Worm (Caenorhabditis elegans): ENCODE results near the gene E02H4.7.

The E02H4.7 gene

DNA sequence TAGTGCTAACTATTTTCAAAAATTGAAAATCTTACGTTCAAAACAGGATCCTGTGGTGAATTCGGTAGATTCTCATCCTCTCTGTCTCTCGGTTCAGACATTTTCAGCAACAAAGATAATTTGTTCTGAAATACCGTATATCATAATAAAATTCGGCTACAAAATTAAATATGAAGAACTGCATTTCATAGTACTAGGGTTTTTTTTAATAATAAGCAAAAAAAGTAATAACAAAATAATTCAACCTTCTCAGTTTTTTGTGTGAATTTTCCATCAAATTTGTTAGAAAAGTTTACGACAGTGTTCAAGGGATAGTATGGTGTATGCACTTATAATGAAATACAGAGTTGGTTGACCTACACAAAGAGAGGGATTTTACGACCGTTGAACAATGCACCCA is 32.9 kb upstream of the E02H4.7 start, which contains the start of gene K06G5.3:
TSS of gene K06G5.3 (minus strand) at position 101 of the 400 bp plus-strand sequence.
- no peak for TF ChIP-seq nhr-2 (tag; optimal IDR thresholded peaks at IDR 0.05)
- no peak for TF ChIP-seq nhr-12 (tag; optimal IDR thresholded peaks at IDR 0.05)
- TF ChIP-seq nhr-76 (tag; optimal IDR thresholded peaks at IDR 0.05), result no peak

ce11 chrX:14225273-14225672 is 30.8 kb upstream of the E02H4.7 start, which contains the start of gene cyp-13B2:
Gene cyp-13B2, plus strand, starts transcription at chrX:14225573.
- TF ChIP-seq lsy-2 (tag; optimal IDR thresholded peaks at IDR 0.05) (no peak), ceh-83 (GFP tag; optimal IDR thresholded peaks at IDR 0.05) (no peak), flh-1 (GFP tag; optimal IDR thresholded peaks at IDR 0.05) (no peak)

- TF ChIP-seq tbx-8 (GFP tag; optimal IDR thresholded peaks at IDR 0.05) (no peak), zip-8 (tag; optimal IDR thresholded peaks at IDR 0.05) (no peak), mls-2 (tag; optimal IDR thresholded peaks at IDR 0.05) (no peak), ceh-83 (GFP tag; optimal IDR thresholded peaks at IDR 0.05) (peak; percentile 66), ham-2 (GFP tag; optimal IDR thresholded peaks at IDR 0.05) (no peak), lsy-2 (tag; optimal IDR thresholded peaks at IDR 0.05) (no peak), nhr-12 (tag; optimal IDR thresholded peaks at IDR 0.05) (no peak), nhr-28 (tag; optimal IDR thresholded peaks at IDR 0.05) (no peak), cnd-1 (tag; optimal IDR thresholded peaks at IDR 0.05) (no peak), drap-1 (GFP tag; optimal IDR thresholded peaks at IDR 0.05) (no peak), M03D4.4 (tag; optimal IDR thresholded peaks at IDR 0.05) (peak; percentile 28), unc-39 (tag; optimal IDR thresholded peaks at IDR 0.05) (no peak)
Measured at ce11 chrX:14228764-14229163, 27.3 kb upstream of the E02H4.7 start.

ce11 chrX:14229306-14229845 is 26.7 kb upstream of the E02H4.7 start:
- peak; percentile 36 for TF ChIP-seq drap-1 (GFP tag; optimal IDR thresholded peaks at IDR 0.05)
- TF ChIP-seq sptf-1 (tag; optimal IDR thresholded peaks at IDR 0.05), result peak; percentile 73
- TF ChIP-seq sem-2 (GFP tag; optimal IDR thresholded peaks at IDR 0.05), result peak; percentile 18
- TF ChIP-seq bed-3 (GFP tag; optimal IDR thresholded peaks at IDR 0.05), result peak; percentile 33
- TF ChIP-seq M03D4.4 (tag; optimal IDR thresholded peaks at IDR 0.05), result peak; percentile 47
- TF ChIP-seq mls-2 (tag; optimal IDR thresholded peaks at IDR 0.05), result peak; percentile 23
- TF ChIP-seq cnd-1 (tag; optimal IDR thresholded peaks at IDR 0.05), result peak; percentile 33

- TF ChIP-seq ceh-43 (GFP tag; optimal IDR thresholded peaks at IDR 0.05) (no peak), nhr-12 (tag; optimal IDR thresholded peaks at IDR 0.05) (no peak), elt-1 (tag; optimal IDR thresholded peaks at IDR 0.05; ENCODE audit: borderline replicate concordance, insufficient read depth) (no peak), mls-2 (tag; optimal IDR thresholded peaks at IDR 0.05) (no peak), ztf-11 (tag; optimal IDR thresholded peaks at IDR 0.05) (no peak), ceh-83 (GFP tag; optimal IDR thresholded peaks at IDR 0.05) (no peak), unc-62 (GFP tag; optimal IDR thresholded peaks at IDR 0.05) (no peak), hlh-1 (tag; optimal IDR thresholded peaks at IDR 0.05) (no peak), unc-39 (tag; optimal IDR thresholded peaks at IDR 0.05) (no peak), lsy-2 (tag; optimal IDR thresholded peaks at IDR 0.05) (no peak), ces-1 (GFP tag; optimal IDR thresholded peaks at IDR 0.05) (no peak), unc-120 (tag; optimal IDR thresholded peaks at IDR 0.05; ENCODE audit: poor library complexity, severe bottlenecking) (no peak)
Measured at ce11 chrX:14231987-14232386, 24.1 kb upstream of the E02H4.7 start.

ce11 chrX:14234366-14234765 is 21.7 kb upstream of the E02H4.7 start, which contains the start of gene srg-36:
Gene srg-36, minus strand, starts transcription at chrX:14234466.
- TF ChIP-seq bed-3 (GFP tag; optimal IDR thresholded peaks at IDR 0.05) (no peak), ceh-83 (GFP tag; optimal IDR thresholded peaks at IDR 0.05) (no peak), M03D4.4 (tag; optimal IDR thresholded peaks at IDR 0.05) (no peak), snpc-4 (tag; optimal IDR thresholded peaks at IDR 0.05) (no peak), mab-5 (tag; optimal IDR thresholded peaks at IDR 0.05) (no peak), lin-13 (tag; optimal IDR thresholded peaks at IDR 0.05) (no peak), sptf-1 (tag; optimal IDR thresholded peaks at IDR 0.05) (no peak), ceh-39 (tag; optimal IDR thresholded peaks at IDR 0.05) (no peak), unc-120 (tag; optimal IDR thresholded peaks at IDR 0.05; ENCODE audit: poor library complexity, severe bottlenecking) (no peak), tbx-8 (GFP tag; optimal IDR thresholded peaks at IDR 0.05) (no peak), ces-1 (GFP tag; optimal IDR thresholded peaks at IDR 0.05) (no peak), mep-1 (tag; optimal IDR thresholded peaks at IDR 0.05) (no peak), lin-32 (GFP tag; optimal IDR thresholded peaks at IDR 0.05) (no peak)

Measured in whole organism, mixed stage, embryonic.